Worm (Caenorhabditis elegans) whole organism, L4 larva: ENCODE results near the gene R07H5.16.

Experiments used
- F10B5.3 ChIP-seq: sonication (generic microtip); optimal IDR thresholded peaks from 2 replicates; lab custom pipeline; 2016; ENCODE audit warnings: mild to moderate bottlenecking, missing genetic modification characterization, missing compliant biosample characterization
- F37D6.2 ChIP-seq: sonication (generic microtip); optimal IDR thresholded peaks from 2 replicates; lab custom pipeline; 2016; ENCODE audit warnings: mild to moderate bottlenecking, missing genetic modification characterization, missing compliant biosample characterization
- F44E2.7 ChIP-seq: fragments of 200-800 bp; sonication (Bioruptor generic); IDR thresholded peaks from 2 replicates; pipeline ENCODE4 v2.1.2; 2022; ENCODE audit warnings: missing genetic modification characterization, missing compliant biosample characterization
- R02D3.7 ChIP-seq: fragments of 150-350 bp; sonication (generic microtip); optimal IDR thresholded peaks from 3 replicates; lab custom pipeline; 2014; ENCODE audit warnings: missing biosample characterization, missing genetic modification characterization
- T26A8.4 ChIP-seq: fragments of 200-800 bp; sonication (Bioruptor generic); IDR thresholded peaks from 2 replicates; pipeline ENCODE4 v1.3.6; 2022; ENCODE audit warnings: missing genetic modification characterization, missing compliant biosample characterization
- Y48G9A.11 ChIP-seq: fragments of 200-800 bp; sonication (Bioruptor generic); IDR thresholded peaks from 2 replicates; pipeline ENCODE4 v1.3.6; 2022; ENCODE audit warnings: missing genetic modification reagents, missing genetic modification characterization, missing compliant biosample characterization
- ZK546.5 ChIP-seq, 2 experiments: sonication (generic microtip); optimal IDR thresholded peaks; 2 replicates each; lab custom pipeline; 2017; ENCODE audit warnings: missing biosample characterization in 2 of 2, missing genetic modification characterization in 2 of 2
- aly-2 ChIP-seq: sonication (generic microtip); optimal IDR thresholded peaks from 2 replicates; lab custom pipeline; 2018; ENCODE audit warnings: missing biosample characterization, missing genetic modification characterization
- attf-4 ChIP-seq: sonication (generic microtip); optimal IDR thresholded peaks from 3 replicates; lab custom pipeline; 2017; ENCODE audit warnings: missing biosample characterization, missing genetic modification characterization
- ceh-28 ChIP-seq: fragments of 150-350 bp; optimal IDR thresholded peaks from 2 replicates; lab custom pipeline; 2014; ENCODE audit warnings: missing biosample characterization, missing genetic modification reagents, missing genetic modification characterization
- ceh-32 ChIP-seq: sonication (generic microtip); optimal IDR thresholded peaks from 2 replicates; lab custom pipeline; 2016; ENCODE audit warnings: mild to moderate bottlenecking, missing genetic modification characterization, missing compliant biosample characterization; ENCODE audit not compliant: poor library complexity
- ceh-44 ChIP-seq: fragments of 200-800 bp; sonication (Bioruptor generic); IDR thresholded peaks from 2 replicates; pipeline ENCODE4 v1.3.6; 2022; ENCODE audit warnings: missing genetic modification reagents, missing genetic modification characterization, missing compliant biosample characterization
- ceh-62 ChIP-seq: sonication (generic microtip); optimal IDR thresholded peaks from 2 replicates; lab custom pipeline; 2017; ENCODE audit warnings: missing biosample characterization, missing genetic modification characterization
- ces-1 ChIP-seq: fragments of 150-350 bp; sonication (generic microtip); optimal IDR thresholded peaks from 4 replicates; lab custom pipeline; 2014; ENCODE audit warnings: missing biosample characterization, missing genetic modification reagents, missing genetic modification characterization
- cey-2 ChIP-seq: sonication (generic microtip); optimal IDR thresholded peaks from 3 replicates; lab custom pipeline; 2017; ENCODE audit warnings: missing genetic modification characterization, mild to moderate bottlenecking, missing compliant biosample characterization, antibody characterized with exemption, borderline replicate concordance; ENCODE audit not compliant: insufficient read depth
- daf-16 ChIP-seq, 3 experiments: sonication (generic microtip); optimal IDR thresholded peaks; 2 replicates each; lab custom pipeline; 2016 to 2017; ENCODE audit warnings: missing genetic modification characterization in 3 of 3, missing genetic modification reagents in 3 of 3, mild to moderate bottlenecking in 2 of 3, missing compliant biosample characterization in 2 of 3, missing biosample characterization in 1 of 3, moderate library complexity in 1 of 3
- dmd-6 ChIP-seq: fragments of 200-800 bp; sonication (Bioruptor generic); IDR thresholded peaks from 2 replicates; pipeline ENCODE4 v1.3.6; 2022; ENCODE audit warnings: missing genetic modification reagents, missing genetic modification characterization, missing compliant biosample characterization
- duxl-1 ChIP-seq: sonication (generic microtip); optimal IDR thresholded peaks from 2 replicates; lab custom pipeline; 2016; ENCODE audit warnings: mild to moderate bottlenecking, missing genetic modification characterization, moderate library complexity, missing compliant biosample characterization; ENCODE audit not compliant: poor library complexity
- egl-43 ChIP-seq: fragments of 200-800 bp; sonication (Bioruptor generic); IDR thresholded peaks from 2 replicates; pipeline ENCODE4 v1.3.6; 2022; ENCODE audit warnings: missing genetic modification reagents, missing genetic modification characterization, missing compliant biosample characterization
- hmg-1.1 ChIP-seq: fragments of 200-800 bp; sonication (Bioruptor generic); IDR thresholded peaks from 2 replicates; pipeline ENCODE4 v1.3.6; 2022; ENCODE audit warnings: missing genetic modification reagents, missing genetic modification characterization, missing compliant biosample characterization
- lim-7 ChIP-seq: fragments of 200-800 bp; sonication (Bioruptor generic); IDR thresholded peaks from 2 replicates; pipeline ENCODE4 v1.3.6; 2022; ENCODE audit warnings: missing genetic modification characterization, missing compliant biosample characterization
- lin-15B ChIP-seq: fragments of 150-350 bp; sonication (generic microtip); optimal IDR thresholded peaks from 3 replicates; lab custom pipeline; 2014; ENCODE audit warnings: missing biosample characterization, missing genetic modification characterization
- lin-39 ChIP-seq: fragments of 150-350 bp; optimal IDR thresholded peaks from 2 replicates; lab custom pipeline; 2014; ENCODE audit warnings: missing biosample characterization, missing genetic modification reagents, missing genetic modification characterization
- madf-9 ChIP-seq: fragments of 200-800 bp; sonication (Bioruptor generic); conservative IDR thresholded peaks from 2 replicates; pipeline ENCODE4 v1.3.6; 2022; ENCODE audit warnings: missing genetic modification reagents, missing genetic modification characterization, missing compliant biosample characterization
- mdl-1 ChIP-seq, 2 experiments: fragments of 150-350 bp in 1 of 2; sonication (generic microtip) in 1 of 2; optimal IDR thresholded peaks; 2 replicates each; lab custom pipeline; 2014 to 2017; ENCODE audit warnings: missing biosample characterization in 2 of 2, missing genetic modification characterization in 2 of 2
- mdt-29 ChIP-seq: fragments of 200-800 bp; sonication (Bioruptor generic); IDR thresholded peaks from 2 replicates; pipeline ENCODE4 v1.3.6; 2022; ENCODE audit warnings: missing genetic modification reagents, missing genetic modification characterization, missing compliant biosample characterization
- mep-1 ChIP-seq: fragments of 150-350 bp; sonication (generic microtip); optimal IDR thresholded peaks from 3 replicates; lab custom pipeline; 2014; ENCODE audit warnings: missing biosample characterization, missing genetic modification characterization
- mes-2 ChIP-seq: sonication (generic microtip); optimal IDR thresholded peaks from 2 replicates; lab custom pipeline; 2016; ENCODE audit warnings: missing genotype, mild to moderate bottlenecking, missing genetic modification characterization, missing compliant biosample characterization; ENCODE audit not compliant: poor library complexity, severe bottlenecking
- mxl-3 ChIP-seq: fragments of 200-800 bp; sonication (Bioruptor generic); optimal IDR thresholded peaks from 2 replicates; lab custom pipeline; 2018; ENCODE audit warnings: mild to moderate bottlenecking, missing genetic modification characterization, missing compliant biosample characterization
- nhr-10 ChIP-seq: fragments of 150-350 bp; optimal IDR thresholded peaks from 2 replicates; lab custom pipeline; 2014; ENCODE audit warnings: missing biosample characterization, missing genetic modification characterization
- nhr-111 ChIP-seq: fragments of 200-800 bp; sonication (Bioruptor generic); optimal IDR thresholded peaks from 2 replicates; lab custom pipeline; 2018; ENCODE audit warnings: mild to moderate bottlenecking, missing genetic modification characterization, missing compliant biosample characterization
- nhr-28 ChIP-seq: fragments of 150-350 bp; optimal IDR thresholded peaks from 2 replicates; lab custom pipeline; 2014; ENCODE audit warnings: missing biosample characterization, missing genetic modification characterization
- nhr-41 ChIP-seq: fragments of 200-800 bp; sonication (Bioruptor generic); IDR thresholded peaks from 2 replicates; pipeline ENCODE4 v1.3.6; 2022; ENCODE audit warnings: missing genetic modification reagents, missing genetic modification characterization, missing compliant biosample characterization
- nhr-48 ChIP-seq: sonication (generic microtip); optimal IDR thresholded peaks from 2 replicates; lab custom pipeline; 2016; ENCODE audit warnings: mild to moderate bottlenecking, missing genetic modification characterization, missing compliant biosample characterization
- nhr-76 ChIP-seq: fragments of 150-350 bp; optimal IDR thresholded peaks from 2 replicates; lab custom pipeline; 2014; ENCODE audit warnings: missing biosample characterization, missing genetic modification characterization
- nhr-77 ChIP-seq: fragments of 150-350 bp; optimal IDR thresholded peaks from 2 replicates; lab custom pipeline; 2014; ENCODE audit warnings: missing biosample characterization, missing genetic modification characterization
- pqm-1 ChIP-seq: sonication (generic microtip); optimal IDR thresholded peaks from 2 replicates; lab custom pipeline; 2017; ENCODE audit warnings: missing biosample characterization, missing genetic modification characterization
- saeg-2 ChIP-seq: fragments of 200-800 bp; sonication (Bioruptor generic); IDR thresholded peaks from 2 replicates; pipeline ENCODE4 v1.3.6; 2022; ENCODE audit warnings: missing genetic modification reagents, missing genetic modification characterization, missing compliant biosample characterization
- set-16 ChIP-seq: fragments of 200-800 bp; sonication (Bioruptor generic); IDR thresholded peaks from 2 replicates; pipeline ENCODE4 v1.3.6; 2022; ENCODE audit warnings: missing genetic modification reagents, missing genetic modification characterization, missing compliant biosample characterization
- snpc-4 ChIP-seq: fragments of 150-350 bp; optimal IDR thresholded peaks from 2 replicates; lab custom pipeline; 2014; ENCODE audit warnings: missing biosample characterization, missing genetic modification characterization
- spr-1 ChIP-seq: sonication (generic microtip); optimal IDR thresholded peaks from 2 replicates; lab custom pipeline; 2016; ENCODE audit warnings: mild to moderate bottlenecking, missing genetic modification characterization, missing compliant biosample characterization
- unc-130 ChIP-seq: sonication (generic microtip); optimal IDR thresholded peaks from 2 replicates; lab custom pipeline; 2016; ENCODE audit warnings: missing genetic modification reagents, missing genetic modification characterization, missing compliant biosample characterization
- unc-62 ChIP-seq, 3 experiments: fragments of 150-350 bp in 1 of 3; sonication (generic microtip); optimal IDR thresholded peaks in 2 of 3; peaks in 1 of 3; 1 replicate in 1 of 3; 2 replicates in 2 of 3; lab custom pipeline; 2014 to 2017; ENCODE audit warnings: missing biosample characterization in 3 of 3, missing genetic modification characterization in 3 of 3, missing genetic modification reagents in 3 of 3, missing genotype in 1 of 3
- vab-7 ChIP-seq: fragments of 200-800 bp; sonication (Bioruptor generic); IDR thresholded peaks from 2 replicates; pipeline ENCODE4 v1.3.6; 2022; ENCODE audit warnings: missing genetic modification reagents, missing genetic modification characterization, missing compliant biosample characterization
- zag-1 ChIP-seq: fragments of 150-350 bp; optimal IDR thresholded peaks from 2 replicates; lab custom pipeline; 2014; ENCODE audit warnings: missing biosample characterization, missing genetic modification characterization
- zfp-2 ChIP-seq: sonication (generic microtip); optimal IDR thresholded peaks from 2 replicates; lab custom pipeline; 2016; ENCODE audit warnings: mild to moderate bottlenecking, missing genetic modification characterization, missing compliant biosample characterization
- zfp-3 ChIP-seq: fragments of 200-800 bp; sonication (Bioruptor generic); conservative IDR thresholded peaks from 2 replicates; pipeline ENCODE4 v1.3.6; 2022; ENCODE audit warnings: missing genetic modification reagents, missing genetic modification characterization, missing compliant biosample characterization
- ztf-11 ChIP-seq: fragments of 150-350 bp; optimal IDR thresholded peaks from 2 replicates; lab custom pipeline; 2014; ENCODE audit warnings: missing biosample characterization, missing genetic modification characterization
- ztf-7 ChIP-seq: fragments of 150-350 bp; optimal IDR thresholded peaks from 2 replicates; lab custom pipeline; 2014; ENCODE audit warnings: missing biosample characterization, missing genetic modification characterization

Gene R07H5.16

ce11 chrIV:11149454-11150163 lies 49.5 kb upstream of the R07H5.16 start, which contains the start of the genes F01G4.6 and pfd-1 (continued):
- no peak for TF ChIP-seq ceh-32
- no peak for TF ChIP-seq lin-15B
- 0 out of 2 replicates have a peak, but pooled peaks have one; percentile 56 for TF ChIP-seq egl-43 (GFP tag; lab: Robert Waterston, UW)
- peak; percentile 90 for TF ChIP-seq dmd-6
- peak; percentile 33 for TF ChIP-seq F10B5.3
- peak; percentile 53 for TF ChIP-seq nhr-76 (tag; lab: Kevin White, UChicago)
- TF ChIP-seq mep-1 (tag; lab: Kevin White, UChicago), result peak; percentile 96
- TF ChIP-seq T26A8.4 (GFP tag; lab: Robert Waterston, UW), result peak; percentile 89
- TF ChIP-seq ztf-11 (tag; lab: Kevin White, UChicago), result no peak
- TF ChIP-seq set-16, result peak; percentile 18; the same call in 1 of the 2 replicates
- peak; percentile 55; the same call in 1 of the 2 replicates for TF ChIP-seq vab-7 (GFP tag; lab: Robert Waterston, UW)
- no peak for TF ChIP-seq R02D3.7
- no peak; the same call in 1 of the 2 replicates for TF ChIP-seq saeg-2
- no peak for TF ChIP-seq lin-39 (tag; lab: Kevin White, UChicago)
- TF ChIP-seq ces-1 (GFP tag; lab: Kevin White, UChicago), result peak; percentile 24
- TF ChIP-seq ztf-7 (tag; lab: Kevin White, UChicago), result no peak
- no peak for TF ChIP-seq F44E2.7 (GFP tag; lab: Robert Waterston, UW)
- no peak for TF ChIP-seq snpc-4 (tag; lab: Kevin White, UChicago)
- peak; percentile 66 for TF ChIP-seq nhr-48 (tag; lab: Kevin White, UChicago)
- TF ChIP-seq lim-7 (GFP tag; lab: Robert Waterston, UW), result no peak
- TF ChIP-seq zfp-2, result peak; percentile 97
- TF ChIP-seq attf-4 (tag; lab: Kevin White, UChicago), result no peak
- TF ChIP-seq unc-62 (GFP tag; optimal IDR thresholded peaks at IDR 0.05 in 1 of 2; lab: Kevin White, UChicago), result peak in 1 of 2 experiments; percentile 21
- TF ChIP-seq unc-62 (tag; optimal IDR thresholded peaks at IDR 0.05; lab: Kevin White, UChicago), result no peak
- TF ChIP-seq ceh-28 (tag; lab: Kevin White, UChicago), result no peak
- no peak for TF ChIP-seq Y48G9A.11 (GFP tag; lab: Robert Waterston, UW)
- no peak for TF ChIP-seq ceh-44 (GFP tag; lab: Robert Waterston, UW)
- TF ChIP-seq mes-2 (tag; lab: Kevin White, UChicago), result peak; percentile 93
- peak; percentile 9 for TF ChIP-seq pqm-1 (tag; lab: Kevin White, UChicago)
- TF ChIP-seq nhr-111 (GFP tag; lab: Kevin White, UChicago), result no peak
- no peak for TF ChIP-seq ceh-62 (tag; lab: Kevin White, UChicago)
- peak; percentile 76 for TF ChIP-seq duxl-1 (tag; lab: Kevin White, UChicago)
- peak; percentile 84 for TF ChIP-seq zag-1
- peak; percentile 48 for TF ChIP-seq mxl-3
- peak; percentile 87 for TF ChIP-seq hmg-1.1 (GFP tag; lab: Robert Waterston, UW)
- TF ChIP-seq daf-16 (GFP tag; optimal IDR thresholded peaks at IDR 0.05; lab: Kevin White, UChicago), result peak in 1 of 2 experiments; percentile 61
- TF ChIP-seq daf-16 (tag; optimal IDR thresholded peaks at IDR 0.05; lab: Kevin White, UChicago), result peak; percentile 70
- TF ChIP-seq nhr-77 (tag; lab: Kevin White, UChicago), result peak; percentile 94
- peak; percentile 24 for TF ChIP-seq unc-130 (GFP tag; lab: Kevin White, UChicago)
- TF ChIP-seq mdl-1 (tag; optimal IDR thresholded peaks at IDR 0.05; lab: Kevin White, UChicago), result peak in 1 of 2 experiments; percentile 60
- peak; percentile 99 for TF ChIP-seq ZK546.5 (tag; optimal IDR thresholded peaks at IDR 0.05; lab: Kevin White, UChicago)
- no peak for TF ChIP-seq madf-9 (GFP tag; lab: Robert Waterston, UW)
- peak; percentile 79 for TF ChIP-seq F37D6.2 (tag; lab: Kevin White, UChicago)
- peak; percentile 49; the same call in 1 of the 2 replicates for TF ChIP-seq mdt-29
- TF ChIP-seq nhr-10, result no peak
- peak; percentile 65 for TF ChIP-seq zfp-3
- peak; percentile 87 for TF ChIP-seq nhr-28 (tag; lab: Kevin White, UChicago)
- TF ChIP-seq spr-1, result peak; percentile 42
- no peak for TF ChIP-seq cey-2 (tag; lab: Kevin White, UChicago)
- TF ChIP-seq nhr-41, result no peak
- no peak for TF ChIP-seq aly-2
